Worm (Caenorhabditis elegans): ENCODE data around the gene K05G3.1.

DNA sequence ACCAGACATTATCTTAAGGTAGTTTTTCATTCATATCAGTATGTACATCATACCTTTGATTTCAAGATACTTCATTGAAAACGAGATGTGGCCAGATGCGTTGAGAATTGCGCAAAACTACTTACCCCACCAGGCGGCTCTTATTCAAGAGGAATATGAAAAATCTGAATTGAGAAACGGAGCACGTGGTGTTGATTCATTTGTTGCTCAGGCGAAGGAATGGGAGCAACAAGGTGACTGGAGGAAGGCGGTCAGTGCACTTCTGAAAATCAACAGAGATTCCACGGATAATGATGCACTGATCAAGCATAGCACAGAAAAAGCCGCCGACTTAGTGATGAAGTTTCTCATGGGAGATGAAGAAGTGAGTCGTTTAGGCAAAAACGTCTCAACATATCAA lies 47.2 kb downstream of the K05G3.1 start:
- TF ChIP-seq tab-1 (GFP tag; IDR thresholded peaks at IDR 0.05) (no peak), ztf-23 (GFP tag; IDR thresholded peaks at IDR 0.05) (no peak)
